Worm (Caenorhabditis elegans) whole organism, L3 larva: ENCODE data around the gene lsm-3.

Source experiments
- R02D3.7 ChIP-seq: fragments of 150-350 bp; optimal IDR thresholded peaks from 2 replicates; lab custom pipeline; 2014; ENCODE audit warnings: missing biosample characterization, missing genetic modification characterization
- ZK546.5 ChIP-seq: sonication (generic microtip); optimal IDR thresholded peaks from 2 replicates; lab custom pipeline; 2017; ENCODE audit warnings: missing biosample characterization, missing genetic modification characterization
- aly-2 ChIP-seq: fragments of 150-350 bp; optimal IDR thresholded peaks from 2 replicates; lab custom pipeline; 2014; ENCODE audit warnings: missing biosample characterization, missing genetic modification characterization
- ama-1 ChIP-seq: fragments of 150-350 bp; optimal IDR thresholded peaks from 2 replicates; lab custom pipeline; 2018
- ceh-16 ChIP-seq: sonication (generic microtip); optimal IDR thresholded peaks from 2 replicates; lab custom pipeline; 2017; ENCODE audit warnings: missing biosample characterization, missing genetic modification characterization
- ceh-28 ChIP-seq: fragments of 150-350 bp; optimal IDR thresholded peaks from 2 replicates; lab custom pipeline; 2014; ENCODE audit warnings: missing biosample characterization, missing genetic modification reagents, missing genetic modification characterization
- ceh-82 ChIP-seq: fragments of 150-350 bp; optimal IDR thresholded peaks from 2 replicates; lab custom pipeline; 2014; ENCODE audit warnings: missing biosample characterization, missing genetic modification characterization
- ceh-9 ChIP-seq: sonication (generic microtip); optimal IDR thresholded peaks from 2 replicates; lab custom pipeline; 2018; ENCODE audit warnings: missing biosample characterization, missing genetic modification characterization
- egl-27 ChIP-seq: sonication (generic microtip); optimal IDR thresholded peaks from 4 replicates; lab custom pipeline; 2017; ENCODE audit warnings: missing biosample characterization, missing genetic modification reagents, missing genetic modification characterization
- egl-5 ChIP-seq: fragments of 150-350 bp; optimal IDR thresholded peaks from 2 replicates; lab custom pipeline; 2017; ENCODE audit warnings: missing biosample characterization, missing genetic modification reagents, missing genetic modification characterization, inconsistent platforms
- elt-1 ChIP-seq: fragments of 150-350 bp; optimal IDR thresholded peaks from 2 replicates; lab custom pipeline; 2014; ENCODE audit warnings: missing biosample characterization, missing genetic modification characterization
- elt-2 ChIP-seq: sonication (generic microtip); optimal IDR thresholded peaks from 2 replicates; lab custom pipeline; 2016; ENCODE audit warnings: missing genetic modification reagents, mild to moderate bottlenecking, missing genetic modification characterization, missing compliant biosample characterization
- fkh-10 ChIP-seq: sonication (generic microtip); optimal IDR thresholded peaks from 2 replicates; lab custom pipeline; 2017; ENCODE audit warnings: missing biosample characterization, missing genetic modification reagents, missing genetic modification characterization
- fos-1 ChIP-seq: fragments of 150-350 bp; optimal IDR thresholded peaks from 2 replicates; lab custom pipeline; 2014; ENCODE audit warnings: missing biosample characterization, missing genetic modification characterization
- hmg-11 ChIP-seq: sonication (generic microtip); optimal IDR thresholded peaks from 2 replicates; lab custom pipeline; 2016; ENCODE audit warnings: missing genetic modification characterization, missing compliant biosample characterization
- lin-15B ChIP-seq: fragments of 150-350 bp; optimal IDR thresholded peaks from 2 replicates; lab custom pipeline; 2014; ENCODE audit warnings: missing biosample characterization, missing genetic modification characterization
- lin-39 ChIP-seq: fragments of 150-350 bp; optimal IDR thresholded peaks from 2 replicates; lab custom pipeline; 2018; ENCODE audit warnings: missing biosample characterization, missing genetic modification reagents, missing genetic modification characterization
- lsy-12 ChIP-seq: sonication (generic microtip); optimal IDR thresholded peaks from 2 replicates; lab custom pipeline; 2016; ENCODE audit warnings: mild to moderate bottlenecking, missing genetic modification characterization, missing compliant biosample characterization
- mdl-1 ChIP-seq: fragments of 150-350 bp; optimal IDR thresholded peaks from 2 replicates; lab custom pipeline; 2014; ENCODE audit warnings: missing biosample characterization, missing genetic modification characterization
- mml-1 ChIP-seq: fragments of 150-350 bp; sonication (generic microtip); optimal IDR thresholded peaks from 3 replicates; lab custom pipeline; 2014; ENCODE audit warnings: missing biosample characterization, missing genetic modification characterization
- nfya-1 ChIP-seq: sonication (generic microtip); optimal IDR thresholded peaks from 2 replicates; lab custom pipeline; 2017; ENCODE audit warnings: missing genetic modification characterization, mild to moderate bottlenecking, missing compliant biosample characterization, antibody characterized with exemption, moderate library complexity; ENCODE audit not compliant: insufficient read depth
- nhr-11 ChIP-seq: fragments of 150-350 bp; optimal IDR thresholded peaks from 2 replicates; lab custom pipeline; 2014; ENCODE audit warnings: missing biosample characterization, missing genetic modification characterization
- nhr-12 ChIP-seq: fragments of 150-350 bp; optimal IDR thresholded peaks from 2 replicates; lab custom pipeline; 2014; ENCODE audit warnings: missing biosample characterization, missing genetic modification characterization
- nhr-23 ChIP-seq: fragments of 150-350 bp; optimal IDR thresholded peaks from 2 replicates; lab custom pipeline; 2014; ENCODE audit warnings: missing biosample characterization, missing genetic modification reagents, missing genetic modification characterization
- nhr-237 ChIP-seq: fragments of 150-350 bp; optimal IDR thresholded peaks from 2 replicates; lab custom pipeline; 2014; ENCODE audit warnings: missing biosample characterization, missing genetic modification characterization
- nhr-25 ChIP-seq: sonication (generic microtip); optimal IDR thresholded peaks from 2 replicates; lab custom pipeline; 2017; ENCODE audit warnings: missing biosample characterization, missing genetic modification characterization
- nhr-28 ChIP-seq: fragments of 150-350 bp; optimal IDR thresholded peaks from 2 replicates; lab custom pipeline; 2014; ENCODE audit warnings: missing biosample characterization, missing genetic modification characterization
- nhr-43 ChIP-seq: sonication (generic microtip); optimal IDR thresholded peaks from 2 replicates; lab custom pipeline; 2016; ENCODE audit warnings: mild to moderate bottlenecking, missing genetic modification characterization, missing compliant biosample characterization; ENCODE audit not compliant: poor library complexity, severe bottlenecking
- nhr-67 ChIP-seq: fragments of 150-350 bp; optimal IDR thresholded peaks from 2 replicates; lab custom pipeline; 2014; ENCODE audit warnings: missing biosample characterization, missing genetic modification characterization
- nhr-76 ChIP-seq: fragments of 150-350 bp; sonication (generic microtip); optimal IDR thresholded peaks from 5 replicates; lab custom pipeline; 2014; ENCODE audit warnings: missing biosample characterization, missing genetic modification characterization
- pha-4 ChIP-seq: fragments of 150-350 bp; optimal IDR thresholded peaks from 2 replicates; lab custom pipeline; 2014; ENCODE audit warnings: missing biosample characterization, missing genetic modification reagents, missing genetic modification characterization
- pqm-1 ChIP-seq: fragments of 150-350 bp; optimal IDR thresholded peaks from 2 replicates; lab custom pipeline; 2017; ENCODE audit warnings: missing biosample characterization, missing genetic modification characterization, inconsistent platforms
- skn-1 ChIP-seq: fragments of 150-350 bp; optimal IDR thresholded peaks from 2 replicates; lab custom pipeline; 2014; ENCODE audit warnings: missing biosample characterization, missing genetic modification characterization
- snpc-4 ChIP-seq: fragments of 150-350 bp; optimal IDR thresholded peaks from 2 replicates; lab custom pipeline; 2014; ENCODE audit warnings: missing biosample characterization, missing genetic modification characterization
- tbx-2 ChIP-seq: sonication (generic microtip); optimal IDR thresholded peaks from 2 replicates; lab custom pipeline; 2016; ENCODE audit warnings: mild to moderate bottlenecking, missing genetic modification characterization, missing compliant biosample characterization
- unc-39 ChIP-seq: sonication (generic microtip); optimal IDR thresholded peaks from 4 replicates; lab custom pipeline; 2017; ENCODE audit warnings: missing biosample characterization, missing genetic modification characterization
- unc-62 ChIP-seq: fragments of 150-350 bp; sonication (generic microtip); optimal IDR thresholded peaks from 4 replicates; lab custom pipeline; 2014; ENCODE audit warnings: missing biosample characterization, missing genetic modification reagents, missing genetic modification characterization
- zag-1 ChIP-seq: fragments of 150-350 bp; optimal IDR thresholded peaks from 2 replicates; lab custom pipeline; 2014; ENCODE audit warnings: missing biosample characterization, missing genetic modification characterization
- ztf-11 ChIP-seq: fragments of 150-350 bp; optimal IDR thresholded peaks from 2 replicates; lab custom pipeline; 2014; ENCODE audit warnings: missing biosample characterization, missing genetic modification characterization

Gene lsm-3

DNA sequence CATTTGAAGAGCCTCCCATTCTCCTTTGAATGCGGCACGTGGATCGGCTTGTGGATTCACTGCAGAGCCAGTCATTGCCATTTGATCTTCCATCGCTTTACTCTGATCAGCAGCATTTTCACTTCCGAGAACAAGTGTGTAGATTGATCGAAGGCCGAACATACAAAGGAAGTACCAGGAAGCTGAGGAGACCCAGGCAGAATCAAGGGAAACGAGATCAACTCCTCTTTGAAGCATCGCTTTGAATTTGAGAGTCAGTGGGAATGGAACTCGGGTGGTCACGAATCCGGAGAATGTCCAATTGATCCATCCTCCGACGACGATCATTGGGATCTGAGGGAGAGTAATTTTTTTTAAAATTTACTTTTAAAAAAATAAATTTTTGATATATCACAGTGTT is 6.5 kb upstream of the lsm-3 start:
- TF ChIP-seq egl-5 (tag; lab: Kevin White, UChicago), result no peak
- TF ChIP-seq mdl-1 (tag; lab: Kevin White, UChicago), result no peak
- TF ChIP-seq nhr-11, result no peak
- TF ChIP-seq pha-4, result no peak
- no peak for TF ChIP-seq lin-39 (tag; lab: Kevin White, UChicago)
- no peak for TF ChIP-seq tbx-2 (tag; lab: Kevin White, UChicago)
- no peak for TF ChIP-seq ceh-82 (tag; lab: Kevin White, UChicago)
- TF ChIP-seq ama-1 (lab: Kevin White, UChicago), result no peak
- TF ChIP-seq zag-1 (tag; lab: Kevin White, UChicago), result no peak
- TF ChIP-seq nhr-43 (tag; lab: Kevin White, UChicago), result no peak
- TF ChIP-seq elt-1 (tag; lab: Kevin White, UChicago), result no peak
- no peak for TF ChIP-seq nhr-23 (tag; lab: Kevin White, UChicago)
- no peak for TF ChIP-seq lin-15B (tag; lab: Kevin White, UChicago)
- TF ChIP-seq egl-27, result no peak
- TF ChIP-seq elt-2 (tag; lab: Kevin White, UChicago), result no peak
- no peak for TF ChIP-seq ceh-16 (tag; lab: Kevin White, UChicago)
- TF ChIP-seq ceh-28 (tag; lab: Kevin White, UChicago), result no peak
- TF ChIP-seq ZK546.5, result no peak
- TF ChIP-seq, all 47 proteins: peak for 0

DNA sequence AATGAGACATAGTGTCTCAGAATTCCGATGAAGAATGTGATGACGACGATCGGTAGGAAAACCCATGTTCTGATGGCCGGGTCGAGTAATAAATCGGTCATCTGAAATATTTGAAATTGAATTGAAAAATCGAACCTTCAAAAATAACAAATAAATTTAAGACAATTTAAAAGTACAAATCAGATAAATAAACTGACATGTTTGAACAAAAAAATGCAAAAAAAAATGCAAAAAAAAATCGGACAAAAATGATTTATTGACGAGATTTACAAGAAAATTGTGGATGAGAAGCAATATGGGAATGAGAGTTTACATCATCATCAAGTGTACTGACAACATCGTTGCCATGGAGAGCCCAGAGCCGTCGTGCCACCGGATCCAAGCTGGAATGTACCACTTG is 5.2 kb upstream of the lsm-3 start, which contains the start of gene emc-3:
Gene emc-3, minus strand, starts transcription at position 101 of the 400 bp plus-strand sequence.
- TF ChIP-seq nhr-237 (no peak), lsy-12 (no peak), nfya-1 (tag; lab: Kevin White, UChicago) (no peak), nhr-76 (tag; lab: Kevin White, UChicago) (no peak), ama-1 (lab: Kevin White, UChicago) (no peak), unc-39 (tag; lab: Kevin White, UChicago) (no peak), aly-2 (tag; lab: Kevin White, UChicago) (no peak), skn-1 (no peak), nhr-28 (tag; lab: Kevin White, UChicago) (no peak)
- TF ChIP-seq, all 47 proteins: peak for 0

ce11 chrIV:13383763-13384436 is 3.1 kb upstream of the lsm-3 start, which contains the start of gene rab-19:
TSS of gene rab-19 (minus strand) at chrIV:13384386.
- TF ChIP-seq lin-15B (tag; lab: Kevin White, UChicago) (peak; percentile 13), nfya-1 (tag; lab: Kevin White, UChicago) (peak; percentile 26), ceh-9 (no peak), lin-39 (tag; lab: Kevin White, UChicago) (peak; percentile 35), egl-27 (no peak), aly-2 (tag; lab: Kevin White, UChicago) (no peak), hmg-11 (peak; percentile 65), pqm-1 (no peak)

DNA sequence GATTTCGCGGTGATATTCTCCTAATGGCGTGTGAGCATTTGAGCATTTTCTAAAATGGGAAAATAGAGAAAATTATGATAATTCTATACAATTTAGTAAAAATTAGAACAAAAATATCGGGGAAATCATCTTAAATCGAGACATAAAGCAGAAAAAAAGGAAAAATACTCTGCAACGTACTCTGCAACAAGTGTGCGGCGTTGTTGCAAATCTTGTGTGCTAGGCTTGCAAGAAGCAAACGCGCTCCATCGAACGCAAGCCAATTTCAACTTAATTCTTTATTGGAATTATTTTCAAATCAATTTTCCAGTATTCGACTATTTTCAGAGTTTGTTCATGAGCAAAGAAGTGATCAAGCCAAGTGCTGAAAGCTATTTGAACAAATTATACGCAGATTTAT is 960 bp upstream of the lsm-3 start, which contains the start of the genes Y62E10A.20, Y62E10A.23 and mdt-9:
Gene Y62E10A.20, minus strand, starts transcription at position 49 of the 400 bp plus-strand sequence.
Gene Y62E10A.23, plus strand, starts transcription at position 282 of the 400 bp plus-strand sequence.
Gene mdt-9, plus strand, starts transcription at position 338 of the 400 bp plus-strand sequence.
- TF ChIP-seq ama-1 (lab: Kevin White, UChicago) (peak; percentile 9), ceh-16 (tag; lab: Kevin White, UChicago) (no peak), mml-1 (tag; lab: Kevin White, UChicago) (no peak), fkh-10 (peak; percentile 14), nhr-76 (tag; lab: Kevin White, UChicago) (no peak), nhr-43 (tag; lab: Kevin White, UChicago) (peak; percentile 43), elt-1 (tag; lab: Kevin White, UChicago) (no peak), egl-5 (tag; lab: Kevin White, UChicago) (peak; percentile 95), nfya-1 (tag; lab: Kevin White, UChicago) (peak; percentile 82), hmg-11 (peak; percentile 66), nhr-23 (tag; lab: Kevin White, UChicago) (peak; percentile 81), elt-2 (tag; lab: Kevin White, UChicago) (peak; percentile 28), ceh-28 (tag; lab: Kevin White, UChicago) (peak; percentile 54), lin-15B (tag; lab: Kevin White, UChicago) (peak; percentile 92), snpc-4 (tag; lab: Kevin White, UChicago) (peak; percentile 11), nhr-25 (tag; lab: Kevin White, UChicago) (peak; percentile 72), R02D3.7 (tag; lab: Kevin White, UChicago) (peak; percentile 53), nhr-12 (tag; lab: Kevin White, UChicago) (no peak), pha-4 (peak; percentile 87), nhr-67 (tag; lab: Kevin White, UChicago) (no peak), lin-39 (tag; lab: Kevin White, UChicago) (peak; percentile 70), skn-1 (peak; percentile 32), pqm-1 (peak; percentile 9), fos-1 (no peak), ztf-11 (tag; lab: Kevin White, UChicago) (no peak), unc-62 (GFP tag; lab: Kevin White, UChicago) (no peak)
